Worm (Caenorhabditis elegans) whole organism, mixed stage, embryonic: ENCODE data around the gene srx-76.

Experiments
- ces-1 ChIP-seq: fragments of 150-350 bp; optimal IDR thresholded peaks from 2 replicates; lab custom pipeline; 2014; ENCODE audit warnings: missing biosample characterization, missing genetic modification reagents, missing genetic modification characterization
- unc-39 ChIP-seq: fragments of 150-350 bp; optimal IDR thresholded peaks from 2 replicates; lab custom pipeline; 2014; ENCODE audit warnings: missing biosample characterization, missing genetic modification characterization

ce11 chrV:11853723-11854122, 37.9 kb upstream of the srx-76 start:
- TF ChIP-seq unc-39 (tag; lab: Kevin White, UChicago) = no peak
- TF ChIP-seq ces-1 (GFP tag; lab: Kevin White, UChicago) = no peak
